Worm (Caenorhabditis elegans) whole organism, young adult: ENCODE results near the gene gcsh-1.

Experiments
- B0261.1 ChIP-seq: sonication (generic microtip); optimal IDR thresholded peaks from 2 replicates; lab custom pipeline; 2016; ENCODE audit warnings: mild to moderate bottlenecking, missing genetic modification characterization, moderate library complexity, missing compliant biosample characterization
- C06A6.2 ChIP-seq: fragments of 200-800 bp; sonication (Bioruptor generic); conservative IDR thresholded peaks from 2 replicates; pipeline ENCODE4 v1.3.6; 2022; ENCODE audit warnings: missing genetic modification characterization, missing compliant biosample characterization
- F10E7.11 ChIP-seq: sonication (generic microtip); optimal IDR thresholded peaks from 2 replicates; lab custom pipeline; 2017; ENCODE audit warnings: mild to moderate bottlenecking, missing genetic modification characterization, moderate library complexity, missing compliant biosample characterization
- ama-1 ChIP-seq, 3 experiments: fragments of 150-350 bp in 1 of 3; sonication (generic microtip) in 2 of 3; optimal IDR thresholded peaks; 2 replicates each; lab custom pipeline; 2014 to 2018; ENCODE audit warnings: missing biosample characterization in 2 of 3, missing genetic modification characterization in 2 of 3, missing genetic modification reagents in 2 of 3
- attf-5 ChIP-seq: fragments of 200-800 bp; sonication (Bioruptor generic); optimal IDR thresholded peaks from 2 replicates; lab custom pipeline; 2018; ENCODE audit warnings: mild to moderate bottlenecking, missing genetic modification characterization, missing compliant biosample characterization
- bed-1 ChIP-seq: fragments of 200-800 bp; sonication (Bioruptor generic); IDR thresholded peaks from 2 replicates; pipeline ENCODE4 v1.3.6; 2022; ENCODE audit warnings: missing genetic modification reagents, missing genetic modification characterization, missing compliant biosample characterization
- cebp-1 ChIP-seq, 2 experiments: fragments of 200-800 bp in 1 of 2; sonication (Bioruptor generic) in 1 of 2; sonication (generic microtip) in 1 of 2; IDR thresholded peaks in 1 of 2; optimal IDR thresholded peaks in 1 of 2; 2 replicates each; pipeline versions ENCODE4 v1.3.6 to Lab custom; 2017 to 2022; ENCODE audit warnings: missing compliant biosample characterization in 2 of 2, missing genetic modification characterization in 2 of 2, mild to moderate bottlenecking in 1 of 2, missing genetic modification reagents in 1 of 2, moderate library complexity in 1 of 2
- ceh-40 ChIP-seq: fragments of 200-800 bp; sonication (Bioruptor generic); IDR thresholded peaks from 2 replicates; pipeline ENCODE4 v1.3.6; 2022; ENCODE audit warnings: missing genetic modification characterization, missing compliant biosample characterization
- ceh-79 ChIP-seq: sonication (generic microtip); optimal IDR thresholded peaks from 2 replicates; lab custom pipeline; 2017; ENCODE audit warnings: mild to moderate bottlenecking, missing genetic modification characterization, missing compliant biosample characterization
- ceh-91 ChIP-seq: fragments of 200-800 bp; sonication (Bioruptor generic); IDR thresholded peaks from 2 replicates; pipeline ENCODE4 v1.3.6; 2022; ENCODE audit warnings: missing genetic modification reagents, missing genetic modification characterization, missing compliant biosample characterization
- die-1 ChIP-seq: sonication (generic microtip); optimal IDR thresholded peaks from 2 replicates; lab custom pipeline; 2016; ENCODE audit warnings: missing genotype, mild to moderate bottlenecking, missing genetic modification characterization, missing compliant biosample characterization
- dox-1 ChIP-seq: fragments of 200-800 bp; sonication (Bioruptor generic); IDR thresholded peaks from 2 replicates; pipeline ENCODE4 v1.3.6; 2022; ENCODE audit warnings: missing genetic modification reagents, missing genetic modification characterization, missing compliant biosample characterization
- efl-1 ChIP-seq: fragments of 150-350 bp; optimal IDR thresholded peaks from 2 replicates; lab custom pipeline; 2014; ENCODE audit warnings: missing biosample characterization, missing genetic modification reagents, missing genetic modification characterization
- egrh-3 ChIP-seq: fragments of 200-800 bp; sonication (Bioruptor generic); IDR thresholded peaks from 2 replicates; pipeline ENCODE4 v1.3.6; 2022; ENCODE audit warnings: missing genetic modification reagents, missing genetic modification characterization, missing compliant biosample characterization
- ets-4 ChIP-seq: fragments of 200-800 bp; sonication (Bioruptor generic); optimal IDR thresholded peaks from 2 replicates; lab custom pipeline; 2018; ENCODE audit warnings: mild to moderate bottlenecking, missing genetic modification characterization, missing compliant biosample characterization
- him-1 ChIP-seq: sonication (generic microtip); optimal IDR thresholded peaks from 2 replicates; lab custom pipeline; 2016; ENCODE audit warnings: missing genotype, missing genetic modification reagents, missing genetic modification characterization, missing compliant biosample characterization
- hmg-1.2 ChIP-seq: fragments of 200-800 bp; sonication (Bioruptor generic); IDR thresholded peaks from 2 replicates; pipeline ENCODE4 v1.3.6; 2022; ENCODE audit warnings: missing genetic modification reagents, missing genetic modification characterization, missing compliant biosample characterization
- hrde-1 ChIP-seq: sonication (generic microtip); optimal IDR thresholded peaks from 2 replicates; lab custom pipeline; 2016; ENCODE audit warnings: missing genetic modification characterization, mild to moderate bottlenecking, missing compliant biosample characterization, moderate library complexity, missing genotype, missing genetic modification reagents, borderline replicate concordance
- hsf-1 ChIP-seq: fragments of 200-800 bp; sonication (Bioruptor generic); IDR thresholded peaks from 2 replicates; pipeline ENCODE4 v1.3.6; 2022; ENCODE audit warnings: missing genetic modification reagents, missing genetic modification characterization, missing compliant biosample characterization
- lag-1 ChIP-seq: fragments of 200-800 bp; sonication (Bioruptor generic); IDR thresholded peaks from 2 replicates; pipeline ENCODE4 v1.3.6; 2022; ENCODE audit warnings: missing genetic modification reagents, missing genetic modification characterization, missing compliant biosample characterization
- let-607 ChIP-seq, 2 experiments: fragments of 200-800 bp in 1 of 2; sonication (Bioruptor generic) in 1 of 2; sonication (generic microtip) in 1 of 2; optimal IDR thresholded peaks; 2 replicates each; lab custom pipeline; 2016 to 2018; ENCODE audit warnings: mild to moderate bottlenecking in 2 of 2, missing compliant biosample characterization in 2 of 2, missing genetic modification characterization in 2 of 2, moderate library complexity in 2 of 2, missing genotype in 1 of 2
- lin-35 ChIP-seq, 3 experiments: fragments of 150-350 bp in 2 of 3; sonication (generic microtip) in 1 of 3; optimal IDR thresholded peaks; 2 replicates each; lab custom pipeline; 2014 to 2018; ENCODE audit warnings: missing biosample characterization in 3 of 3, missing genetic modification characterization in 3 of 3, missing genetic modification reagents in 3 of 3
- lin-40 ChIP-seq: sonication (generic microtip); optimal IDR thresholded peaks from 2 replicates; lab custom pipeline; 2016; ENCODE audit warnings: missing genetic modification characterization, mild to moderate bottlenecking, missing compliant biosample characterization, missing genotype, missing genetic modification reagents
- lsy-27 ChIP-seq: sonication (generic microtip); optimal IDR thresholded peaks from 2 replicates; lab custom pipeline; 2017; ENCODE audit warnings: missing genetic modification characterization, mild to moderate bottlenecking, missing compliant biosample characterization, antibody characterized with exemption, missing genotype, borderline replicate concordance; ENCODE audit not compliant: insufficient read depth
- madf-10 ChIP-seq: sonication (generic microtip); optimal IDR thresholded peaks from 2 replicates; lab custom pipeline; 2016; ENCODE audit warnings: mild to moderate bottlenecking, missing genetic modification characterization, missing compliant biosample characterization
- nfya-2 ChIP-seq: fragments of 200-800 bp; sonication (Bioruptor generic); IDR thresholded peaks from 2 replicates; pipeline ENCODE4 v1.3.6; 2022; ENCODE audit warnings: missing genetic modification reagents, missing genetic modification characterization, missing compliant biosample characterization
- nhr-179 ChIP-seq: sonication (generic microtip); optimal IDR thresholded peaks from 2 replicates; lab custom pipeline; 2016; ENCODE audit warnings: mild to moderate bottlenecking, missing genetic modification characterization, missing compliant biosample characterization
- pha-4 ChIP-seq: fragments of 150-350 bp; sonication (generic microtip); optimal IDR thresholded peaks from 2 replicates; lab custom pipeline; 2014; ENCODE audit warnings: missing biosample characterization, missing genetic modification reagents, missing genetic modification characterization
- sdz-38 ChIP-seq: sonication (generic microtip); optimal IDR thresholded peaks from 2 replicates; lab custom pipeline; 2016; ENCODE audit warnings: missing genotype, missing genetic modification characterization, missing compliant biosample characterization
- snpc-1.1 ChIP-seq: sonication (generic microtip); optimal IDR thresholded peaks from 2 replicates; lab custom pipeline; 2017; ENCODE audit warnings: missing genetic modification characterization, mild to moderate bottlenecking, missing compliant biosample characterization, antibody characterized with exemption, moderate library complexity, missing genotype, missing genetic modification reagents; ENCODE audit not compliant: insufficient read depth
- snpc-3.4 ChIP-seq: sonication (generic microtip); optimal IDR thresholded peaks from 2 replicates; lab custom pipeline; 2017; ENCODE audit warnings: missing genetic modification characterization, mild to moderate bottlenecking, missing compliant biosample characterization, antibody characterized with exemption, moderate library complexity, missing genotype, missing genetic modification reagents
- snpc-4 ChIP-seq, 5 experiments: fragments of 150-350 bp in 1 of 5; sonication (generic microtip) in 4 of 5; optimal IDR thresholded peaks; 2 replicates each; lab custom pipeline; 2014 to 2018; ENCODE audit warnings: missing genetic modification characterization in 5 of 5, missing biosample characterization in 3 of 5, antibody characterized with exemption in 2 of 5, mild to moderate bottlenecking in 2 of 5, missing compliant biosample characterization in 2 of 5, missing genotype in 2 of 5, moderate library complexity in 2 of 5, missing genetic modification reagents in 1 of 5
- tbp1 ChIP-seq: fragments of 200-800 bp; sonication (Bioruptor generic); optimal IDR thresholded peaks from 2 replicates; lab custom pipeline; 2018; ENCODE audit warnings: mild to moderate bottlenecking, missing genetic modification characterization, missing compliant biosample characterization
- tbx-9 ChIP-seq: sonication (generic microtip); optimal IDR thresholded peaks from 2 replicates; lab custom pipeline; 2016; ENCODE audit warnings: borderline replicate concordance, missing genetic modification characterization, inconsistent platforms, missing compliant biosample characterization
- unc-62 ChIP-seq: fragments of 150-350 bp; optimal IDR thresholded peaks from 2 replicates; lab custom pipeline; 2014; ENCODE audit warnings: missing biosample characterization, missing genetic modification reagents, missing genetic modification characterization
- xnd-1 ChIP-seq: sonication (generic microtip); optimal IDR thresholded peaks from 2 replicates; lab custom pipeline; 2016; ENCODE audit warnings: missing genotype, missing genetic modification reagents, missing genetic modification characterization, missing compliant biosample characterization
- ztf-22 ChIP-seq: fragments of 200-800 bp; sonication (Bioruptor generic); optimal IDR thresholded peaks from 2 replicates; lab custom pipeline; 2018; ENCODE audit warnings: mild to moderate bottlenecking, missing genetic modification characterization, moderate library complexity, missing compliant biosample characterization
- ztf-25 ChIP-seq: fragments of 200-800 bp; sonication (Bioruptor generic); IDR thresholded peaks from 2 replicates; pipeline ENCODE4 v1.3.6; 2022; ENCODE audit warnings: missing genetic modification reagents, missing genetic modification characterization, missing compliant biosample characterization
- ztf-6 ChIP-seq: fragments of 200-800 bp; sonication (Bioruptor generic); IDR thresholded peaks from 2 replicates; pipeline ENCODE4 v1.3.6; 2022; ENCODE audit warnings: missing genetic modification reagents, missing genetic modification characterization, missing compliant biosample characterization

gcsh-1 gene

ce11 chrX:14478743-14479428, 36.0 kb downstream of the gcsh-1 start, which contains the start of gene M163.11 (continued):
- TF ChIP-seq snpc-3.4 (tag; lab: Kevin White, UChicago) (peak; percentile 86), lag-1 (no peak), lin-40 (tag; lab: Kevin White, UChicago) (peak; percentile 11), die-1 (tag; lab: Kevin White, UChicago) (peak; percentile 92), attf-5 (GFP tag; lab: Kevin White, UChicago) (peak; percentile 7), hmg-1.2 (GFP tag; lab: Robert Waterston, UW) (peak; percentile 69), sdz-38 (tag; lab: Kevin White, UChicago) (no peak), efl-1 (no peak), unc-62 (GFP tag; lab: Kevin White, UChicago) (no peak), B0261.1 (tag; lab: Kevin White, UChicago) (peak; percentile 82), ceh-40 (peak; percentile 86), tbx-9 (tag; lab: Kevin White, UChicago) (no peak), ztf-6 (GFP tag; lab: Robert Waterston, UW) (0 out of 2 replicates have a peak, but pooled peaks have one; percentile 13), cebp-1 (GFP tag; IDR thresholded peaks at IDR 0.05; lab: Robert Waterston, UW) (0 out of 2 replicates have a peak, but pooled peaks have one; percentile 22), cebp-1 (tag; optimal IDR thresholded peaks at IDR 0.05; lab: Kevin White, UChicago) (peak; percentile 17), him-1 (peak; percentile 14), let-607 (tag; optimal IDR thresholded peaks at IDR 0.05; lab: Kevin White, UChicago) (peak; percentile 30 to 37), ztf-22 (no peak), ceh-91 (no peak), nfya-2 (GFP tag; lab: Robert Waterston, UW) (no peak), pha-4 (tag; lab: Kevin White, UChicago) (no peak), ets-4 (GFP tag; lab: Kevin White, UChicago) (no peak), dox-1 (GFP tag; lab: Robert Waterston, UW) (peak; percentile 75), xnd-1 (tag; lab: Kevin White, UChicago) (no peak), hrde-1 (tag; lab: Kevin White, UChicago) (no peak), lin-35 (GFP tag; optimal IDR thresholded peaks at IDR 0.05; lab: Kevin White, UChicago) (peak in 1 of 3 experiments; percentile 62), ceh-79 (no peak), C06A6.2 (GFP tag; lab: Robert Waterston, UW) (no peak), hsf-1 (GFP tag; lab: Robert Waterston, UW) (no peak), lsy-27 (tag; lab: Kevin White, UChicago) (peak; percentile 56), egrh-3 (GFP tag; lab: Robert Waterston, UW) (no peak), madf-10 (tag; lab: Kevin White, UChicago) (peak; percentile 39)

ce11 chrX:14478193-14478592, 36.7 kb downstream of the gcsh-1 start:
- TF ChIP-seq ceh-91 (no peak), F10E7.11 (no peak), hmg-1.2 (GFP tag; lab: Robert Waterston, UW) (peak; percentile 10; the same call in 1 of the 2 replicates), ama-1 (optimal IDR thresholded peaks at IDR 0.05; lab: Kevin White, UChicago) (no peak), ama-1 (GFP tag; optimal IDR thresholded peaks at IDR 0.05; lab: Kevin White, UChicago) (no peak), snpc-3.4 (tag; lab: Kevin White, UChicago) (peak; percentile 60), attf-5 (GFP tag; lab: Kevin White, UChicago) (no peak), tbp1 (GFP tag; lab: Kevin White, UChicago) (peak; percentile 43), bed-1 (GFP tag; lab: Robert Waterston, UW) (no peak), snpc-4 (GFP tag; optimal IDR thresholded peaks at IDR 0.05; lab: Kevin White, UChicago) (peak; percentile 96), snpc-4 (tag; optimal IDR thresholded peaks at IDR 0.05; lab: Kevin White, UChicago) (peak; percentile 92 to 98 (median 97)), ztf-25 (0 out of 2 replicates have a peak, but pooled peaks have one; percentile 16), cebp-1 (GFP tag; IDR thresholded peaks at IDR 0.05; lab: Robert Waterston, UW) (peak; percentile 61; the same call in 1 of the 2 replicates), cebp-1 (tag; optimal IDR thresholded peaks at IDR 0.05; lab: Kevin White, UChicago) (peak; percentile 93), lin-40 (tag; lab: Kevin White, UChicago) (peak; percentile 22), lin-35 (GFP tag; optimal IDR thresholded peaks at IDR 0.05; lab: Kevin White, UChicago) (peak in 1 of 3 experiments; percentile 19), snpc-1.1 (tag; lab: Kevin White, UChicago) (peak; percentile 85), nhr-179 (tag; lab: Kevin White, UChicago) (no peak)
